Fruit fly (Drosophila melanogaster) whole organism, prepupa: ENCODE measurements around the gene app.

Experiments used
- Blimp-1 ChIP-seq: fragments of 200-800 bp; sonication (Bioruptor generic); optimal IDR thresholded peaks from 3 replicates; lab custom pipeline; 2017; ENCODE audit warnings: missing biosample characterization, missing genetic modification characterization, mild to moderate bottlenecking, moderate library complexity, missing genetic modification reagents
- CG10631 ChIP-seq: fragments of 200-800 bp; sonication (Bioruptor generic); optimal IDR thresholded peaks from 2 replicates; lab custom pipeline; 2016; ENCODE audit warnings: missing biosample characterization, missing genetic modification characterization
- CG10669 ChIP-seq: fragments of 200-800 bp; sonication (Bioruptor generic); optimal IDR thresholded peaks from 3 replicates; lab custom pipeline; 2018; ENCODE audit warnings: missing biosample characterization, mild to moderate bottlenecking, missing genetic modification characterization, moderate library complexity
- CG11762 ChIP-seq: fragments of 200-800 bp; sonication (Bioruptor generic); optimal IDR thresholded peaks from 3 replicates; lab custom pipeline; 2016; ENCODE audit warnings: missing biosample characterization, missing genetic modification characterization; ENCODE audit not compliant: insufficient read depth
- CG16779 ChIP-seq: fragments of 200-800 bp; sonication (Bioruptor generic); optimal IDR thresholded peaks from 3 replicates; lab custom pipeline; 2017; ENCODE audit warnings: missing biosample characterization, mild to moderate bottlenecking, missing genetic modification characterization
- CG3032 ChIP-seq: fragments of 200-800 bp; optimal IDR thresholded peaks from 2 replicates; lab custom pipeline; 2019; ENCODE audit warnings: missing biosample characterization, mild to moderate bottlenecking, missing genetic modification characterization, moderate library complexity
- CG31627 ChIP-seq: fragments of 200-800 bp; sonication (Bioruptor generic); optimal IDR thresholded peaks from 3 replicates; lab custom pipeline; 2016; ENCODE audit warnings: missing biosample characterization, missing genetic modification characterization
- CG3919 ChIP-seq: fragments of 200-800 bp; sonication (Bioruptor generic); optimal IDR thresholded peaks from 3 replicates; lab custom pipeline; 2016; ENCODE audit warnings: missing biosample characterization, missing genetic modification characterization
- CG4318 ChIP-seq: fragments of 200-800 bp; sonication (Bioruptor generic); optimal IDR thresholded peaks from 3 replicates; lab custom pipeline; 2017; ENCODE audit warnings: missing biosample characterization, mild to moderate bottlenecking, missing genetic modification characterization
- CG6163 ChIP-seq: fragments of 200-800 bp; sonication (Bioruptor generic); IDR thresholded peaks from 3 replicates; pipeline ENCODE4 v1.3.6; 2022; ENCODE audit warnings: missing biosample characterization, missing genetic modification characterization
- CG6792 ChIP-seq: fragments of 200-800 bp; sonication (Bioruptor generic); optimal IDR thresholded peaks from 3 replicates; lab custom pipeline; 2016; ENCODE audit warnings: missing biosample characterization, missing genetic modification characterization
- CG6808 ChIP-seq: fragments of 200-800 bp; sonication (Bioruptor generic); optimal IDR thresholded peaks from 3 replicates; lab custom pipeline; 2017; ENCODE audit warnings: missing biosample characterization, missing genetic modification characterization, mild to moderate bottlenecking, moderate library complexity, missing genetic modification reagents
- CG6854 ChIP-seq: fragments of 200-800 bp; sonication (Bioruptor generic); optimal IDR thresholded peaks from 2 replicates; lab custom pipeline; 2017; ENCODE audit warnings: missing biosample characterization, mild to moderate bottlenecking, missing genetic modification characterization
- CG8119 ChIP-seq: fragments of 200-800 bp; sonication (Bioruptor generic); IDR thresholded peaks from 3 replicates; pipeline ENCODE4 v1.3.6; 2022; ENCODE audit warnings: missing biosample characterization, missing genetic modification characterization
- CG8632 ChIP-seq: fragments of 200-800 bp; sonication (Bioruptor generic); optimal IDR thresholded peaks from 3 replicates; lab custom pipeline; 2016; ENCODE audit warnings: missing biosample characterization, missing genetic modification characterization
- CG9139 ChIP-seq: fragments of 200-800 bp; sonication (Bioruptor generic); optimal IDR thresholded peaks from 3 replicates; lab custom pipeline; 2017; ENCODE audit warnings: missing biosample characterization, mild to moderate bottlenecking, missing genetic modification characterization
- Eip75B ChIP-seq: fragments of 200-800 bp; sonication (Bioruptor generic); optimal IDR thresholded peaks from 3 replicates; lab custom pipeline; 2016; ENCODE audit warnings: missing biosample characterization, missing genetic modification characterization
- Eip78C ChIP-seq: fragments of 200-800 bp; sonication (Bioruptor generic); peaks from one replicate; lab custom pipeline; 2016; ENCODE audit warnings: missing biosample characterization, missing genetic modification characterization
- Eip93F ChIP-seq: fragments of 200-800 bp; sonication (Bioruptor generic); optimal IDR thresholded peaks from 2 replicates; lab custom pipeline; 2016; ENCODE audit warnings: missing biosample characterization, mild to moderate bottlenecking, missing genetic modification characterization
- Ets21C ChIP-seq: fragments of 200-800 bp; sonication (Bioruptor generic); optimal IDR thresholded peaks from 3 replicates; lab custom pipeline; 2016; ENCODE audit warnings: missing biosample characterization, missing genetic modification characterization
- Ets96B ChIP-seq: fragments of 200-800 bp; optimal IDR thresholded peaks from 2 replicates; lab custom pipeline; 2019; ENCODE audit warnings: missing biosample characterization, mild to moderate bottlenecking, missing genetic modification characterization, moderate library complexity
- Hr38 ChIP-seq: sonication (Bioruptor generic); optimal IDR thresholded peaks from 2 replicates; lab custom pipeline; 2016; ENCODE audit warnings: missing biosample characterization, missing genetic modification characterization
- Hr39 ChIP-seq: fragments of 200-800 bp; sonication (Bioruptor generic); optimal IDR thresholded peaks from 2 replicates; lab custom pipeline; 2016; ENCODE audit warnings: missing biosample characterization, missing genetic modification characterization
- Hr4 ChIP-seq: fragments of 200-800 bp; sonication (Bioruptor generic); optimal IDR thresholded peaks from 3 replicates; lab custom pipeline; 2016; ENCODE audit warnings: missing biosample characterization, missing genetic modification characterization
- Lpt ChIP-seq: fragments of 200-800 bp; sonication (Bioruptor generic); optimal IDR thresholded peaks from 3 replicates; lab custom pipeline; 2016; ENCODE audit warnings: missing biosample characterization, missing genetic modification characterization
- Met ChIP-seq: fragments of 200-800 bp; sonication (Bioruptor generic); optimal IDR thresholded peaks from 3 replicates; lab custom pipeline; 2016; ENCODE audit warnings: missing biosample characterization, missing genetic modification characterization
- OdsH ChIP-seq: fragments of 200-800 bp; sonication (Bioruptor generic); optimal IDR thresholded peaks from 3 replicates; lab custom pipeline; 2016; ENCODE audit warnings: missing biosample characterization, missing genetic modification characterization
- Smox ChIP-seq: fragments of 200-800 bp; sonication (Bioruptor generic); optimal IDR thresholded peaks from 3 replicates; lab custom pipeline; 2016; ENCODE audit warnings: missing biosample characterization, missing genetic modification characterization
- Sox14 ChIP-seq: fragments of 200-800 bp; sonication (Bioruptor generic); optimal IDR thresholded peaks from 3 replicates; lab custom pipeline; 2016; ENCODE audit warnings: missing biosample characterization, missing genetic modification characterization
- achi ChIP-seq: fragments of 200-800 bp; sonication (Bioruptor generic); optimal IDR thresholded peaks from 3 replicates; lab custom pipeline; 2016; ENCODE audit warnings: missing biosample characterization, missing genetic modification characterization
- acj6 ChIP-seq: fragments of 200-800 bp; sonication (Bioruptor generic); optimal IDR thresholded peaks from 3 replicates; lab custom pipeline; 2016; ENCODE audit warnings: missing biosample characterization, missing genetic modification characterization
- cyc ChIP-seq: fragments of 200-800 bp; sonication (Bioruptor generic); optimal IDR thresholded peaks from 3 replicates; lab custom pipeline; 2016; ENCODE audit warnings: missing biosample characterization, missing genetic modification characterization
- dac ChIP-seq: fragments of 200-800 bp; sonication (Bioruptor generic); optimal IDR thresholded peaks from 2 replicates; lab custom pipeline; 2017; ENCODE audit warnings: missing biosample characterization, mild to moderate bottlenecking, missing genetic modification characterization
- dsx ChIP-seq: fragments of 200-800 bp; optimal IDR thresholded peaks from 3 replicates; lab custom pipeline; 2019; ENCODE audit warnings: missing biosample characterization, mild to moderate bottlenecking, missing genetic modification characterization, moderate library complexity; ENCODE audit not compliant: poor library complexity, severe bottlenecking
- eg ChIP-seq: fragments of 200-800 bp; sonication (Bioruptor generic); IDR thresholded peaks from 3 replicates; pipeline ENCODE4 v1.3.6; 2022; ENCODE audit warnings: missing biosample characterization, missing genetic modification characterization
- fd59A ChIP-seq: fragments of 200-800 bp; sonication (Bioruptor generic); optimal IDR thresholded peaks from 2 replicates; lab custom pipeline; 2017; ENCODE audit warnings: missing biosample characterization, mild to moderate bottlenecking, missing genetic modification characterization, missing genetic modification reagents
- fd85E ChIP-seq: fragments of 200-800 bp; sonication (Bioruptor generic); optimal IDR thresholded peaks from 3 replicates; lab custom pipeline; 2016; ENCODE audit warnings: missing biosample characterization, missing genetic modification characterization
- lz ChIP-seq: fragments of 200-800 bp; sonication (Bioruptor generic); optimal IDR thresholded peaks from 3 replicates; lab custom pipeline; 2016; ENCODE audit warnings: missing biosample characterization, missing genetic modification characterization
- net ChIP-seq: fragments of 200-800 bp; sonication (Bioruptor generic); optimal IDR thresholded peaks from 3 replicates; lab custom pipeline; 2016; ENCODE audit warnings: missing biosample characterization, missing genetic modification characterization
- pdm3 ChIP-seq: fragments of 200-800 bp; sonication (Bioruptor generic); optimal IDR thresholded peaks from 3 replicates; lab custom pipeline; 2016; ENCODE audit warnings: missing biosample characterization, missing genetic modification characterization
- salr ChIP-seq, 2 experiments: fragments of 200-800 bp; sonication (Bioruptor generic); optimal IDR thresholded peaks; 3 replicates each; lab custom pipeline; 2016 to 2018; ENCODE audit warnings: missing biosample characterization in 2 of 2, missing genetic modification characterization in 2 of 2, mild to moderate bottlenecking in 1 of 2
- ss ChIP-seq, 2 experiments: fragments of 200-800 bp; sonication (Bioruptor generic); optimal IDR thresholded peaks; 2 replicates in 1 of 2; 3 replicates in 1 of 2; lab custom pipeline; 2017 to 2018; ENCODE audit warnings: mild to moderate bottlenecking in 2 of 2, missing biosample characterization in 2 of 2, missing genetic modification characterization in 2 of 2, moderate library complexity in 1 of 2
- svp ChIP-seq: fragments of 200-800 bp; sonication (Bioruptor generic); peaks from one replicate; lab custom pipeline; 2016; ENCODE audit warnings: missing biosample characterization, missing genetic modification characterization
- topi ChIP-seq: fragments of 200-800 bp; sonication (Bioruptor generic); optimal IDR thresholded peaks from 3 replicates; lab custom pipeline; 2016; ENCODE audit warnings: missing biosample characterization, missing genetic modification characterization
- vri ChIP-seq: fragments of 200-800 bp; sonication (Bioruptor generic); optimal IDR thresholded peaks from 3 replicates; lab custom pipeline; 2016; ENCODE audit warnings: missing biosample characterization, mild to moderate bottlenecking, missing genetic modification characterization

The app gene

dm6 chr3L:12277054-12277879 lies 10.6 kb upstream of the app start, which contains the start of the genes Sms and INPP5E (continued):
- TF ChIP-seq Sox14 (GFP tag; lab: Kevin White, UChicago) (peak; percentile 11), acj6 (GFP tag; lab: Kevin White, UChicago) (peak; percentile 55), Hr4 (GFP tag; lab: Kevin White, UChicago) (peak; percentile 47), cyc (GFP tag; lab: Kevin White, UChicago) (peak; percentile 38), CG6854 (no peak), CG6163 (GFP tag; lab: Robert Waterston, UW) (peak; percentile 37; the same call in 1 of the 3 replicates), CG9139 (no peak), CG10631 (peak; percentile 66), CG31627 (peak; percentile 22), topi (peak; percentile 28), Ets21C (GFP tag; lab: Kevin White, UChicago) (no peak), salr (GFP tag; optimal IDR thresholded peaks at IDR 0.05; lab: Kevin White, UChicago) (peak in 1 of 2 experiments; percentile 56)

dm6 chr3L:12276495-12276894 lies 9.9 kb upstream of the app start:
- TF ChIP-seq CG8632 = no peak
- TF ChIP-seq CG31627 = no peak
- TF ChIP-seq Lpt (GFP tag; lab: Kevin White, UChicago) = no peak

- TF ChIP-seq topi = no peak
- no peak for TF ChIP-seq pdm3 (GFP tag; lab: Kevin White, UChicago)
- no peak for TF ChIP-seq Ets21C (GFP tag; lab: Kevin White, UChicago)
- no peak for TF ChIP-seq ss (GFP tag; optimal IDR thresholded peaks at IDR 0.05; lab: Kevin White, UChicago)
- TF ChIP-seq Eip93F (GFP tag; lab: Kevin White, UChicago) = no peak
- TF ChIP-seq cyc (GFP tag; lab: Kevin White, UChicago) = no peak
- TF ChIP-seq Lpt (GFP tag; lab: Kevin White, UChicago) = peak; percentile 20
- TF ChIP-seq CG11762 (GFP tag; lab: Kevin White, UChicago) = no peak
- no peak for TF ChIP-seq CG6163 (GFP tag; lab: Robert Waterston, UW)
- TF ChIP-seq eg (GFP tag; lab: Robert Waterston, UW) = no peak; the same call in 2 of the 3 replicates
- TF ChIP-seq CG6792 (GFP tag; lab: Kevin White, UChicago) = peak; percentile 23
- peak; percentile 49 for TF ChIP-seq OdsH (GFP tag; lab: Kevin White, UChicago)
- no peak for TF ChIP-seq dac
- TF ChIP-seq Hr38 (GFP tag; lab: Kevin White, UChicago) = no peak
- TF ChIP-seq Smox (GFP tag; lab: Kevin White, UChicago) = peak; percentile 43
- no peak for TF ChIP-seq fd85E
- peak; percentile 10 for TF ChIP-seq CG10669 (GFP tag; lab: Kevin White, UChicago)
- TF ChIP-seq CG9139 = no peak
- TF ChIP-seq Ets96B (tag; lab: Kevin White, UChicago) = peak; percentile 54
- no peak for TF ChIP-seq fd59A
- TF ChIP-seq CG6808 = peak; percentile 3
- TF ChIP-seq CG6854 = no peak
- TF ChIP-seq CG3919 (GFP tag; lab: Kevin White, UChicago) = peak; percentile 30
- peak; percentile 22 for TF ChIP-seq Met (GFP tag; lab: Kevin White, UChicago)
- peak; percentile 78 for TF ChIP-seq CG8119 (GFP tag; lab: Robert Waterston, UW)
- TF ChIP-seq salr (GFP tag; optimal IDR thresholded peaks at IDR 0.05; lab: Kevin White, UChicago) = peak in 1 of 2 experiments; percentile 61
- no peak for TF ChIP-seq Sox14 (GFP tag; lab: Kevin White, UChicago)
- TF ChIP-seq dsx = no peak
- TF ChIP-seq Hr39 (GFP tag; lab: Kevin White, UChicago) = no peak
- peak; percentile 9 for TF ChIP-seq Eip75B (GFP tag; lab: Kevin White, UChicago)
- TF ChIP-seq Eip78C (GFP tag; lab: Kevin White, UChicago) = peak; percentile 91
- TF ChIP-seq net = peak; percentile 59
- peak; percentile 14 for TF ChIP-seq vri (GFP tag; lab: Kevin White, UChicago)
- TF ChIP-seq CG16779 (tag; lab: Kevin White, UChicago) = no peak
- TF ChIP-seq svp (GFP tag; lab: Kevin White, UChicago) = peak; percentile 27
- no peak for TF ChIP-seq Blimp-1 (GFP tag; lab: Kevin White, UChicago)
- peak; percentile 23 for TF ChIP-seq CG3032 (tag; lab: Kevin White, UChicago)
- peak; percentile 29 for TF ChIP-seq Hr4 (GFP tag; lab: Kevin White, UChicago)
- TF ChIP-seq CG4318 (GFP tag; lab: Kevin White, UChicago) = no peak
- peak; percentile 50 for TF ChIP-seq achi (GFP tag; lab: Kevin White, UChicago)
- no peak for TF ChIP-seq lz (GFP tag; lab: Kevin White, UChicago)
Observed at dm6 chr3L:12275572-12276042, 9.0 kb upstream of the app start.
